Worm (Caenorhabditis elegans) whole organism, mixed stage, embryonic: ENCODE data around the gene idpp-14.

Experiments used
- M03D4.4 ChIP-seq: sonication (generic microtip); optimal IDR thresholded peaks from 2 replicates; lab custom pipeline; 2017; ENCODE audit warnings: mild to moderate bottlenecking, missing genetic modification characterization, missing compliant biosample characterization
- ceh-43 ChIP-seq: fragments of 200-800 bp; sonication (Bioruptor generic); optimal IDR thresholded peaks from 2 replicates; lab custom pipeline; 2018; ENCODE audit warnings: mild to moderate bottlenecking, missing genetic modification characterization, moderate library complexity, missing compliant biosample characterization
- ceh-83 ChIP-seq: fragments of 200-800 bp; sonication (Bioruptor generic); optimal IDR thresholded peaks from 2 replicates; lab custom pipeline; 2018; ENCODE audit warnings: mild to moderate bottlenecking, missing genetic modification characterization, missing compliant biosample characterization
- ces-1 ChIP-seq: fragments of 150-350 bp; optimal IDR thresholded peaks from 2 replicates; lab custom pipeline; 2014; ENCODE audit warnings: missing biosample characterization, missing genetic modification reagents, missing genetic modification characterization
- drap-1 ChIP-seq: fragments of 200-800 bp; sonication (Bioruptor generic); optimal IDR thresholded peaks from 3 replicates; lab custom pipeline; 2018; ENCODE audit warnings: mild to moderate bottlenecking, missing genetic modification characterization, missing compliant biosample characterization
- hlh-1 ChIP-seq: fragments of 150-350 bp; optimal IDR thresholded peaks from 2 replicates; lab custom pipeline; 2014; ENCODE audit warnings: missing biosample characterization, missing genetic modification reagents, missing genetic modification characterization
- lsy-2 ChIP-seq: fragments of 150-350 bp; optimal IDR thresholded peaks from 2 replicates; lab custom pipeline; 2014; ENCODE audit warnings: missing biosample characterization, missing genetic modification characterization
- mab-5 ChIP-seq: fragments of 150-350 bp; optimal IDR thresholded peaks from 2 replicates; lab custom pipeline; 2014; ENCODE audit warnings: missing biosample characterization, missing genetic modification characterization
- mep-1 ChIP-seq: fragments of 150-350 bp; optimal IDR thresholded peaks from 2 replicates; lab custom pipeline; 2017; ENCODE audit warnings: missing biosample characterization, missing genetic modification reagents, missing genetic modification characterization, inconsistent platforms
- mls-2 ChIP-seq: sonication (generic microtip); optimal IDR thresholded peaks from 2 replicates; lab custom pipeline; 2016; ENCODE audit warnings: mild to moderate bottlenecking, missing genetic modification characterization, moderate library complexity, missing compliant biosample characterization
- nhr-12 ChIP-seq: fragments of 150-350 bp; optimal IDR thresholded peaks from 2 replicates; lab custom pipeline; 2014; ENCODE audit warnings: missing biosample characterization, missing genetic modification characterization
- nhr-237 ChIP-seq: fragments of 150-350 bp; optimal IDR thresholded peaks from 2 replicates; lab custom pipeline; 2014; ENCODE audit warnings: missing biosample characterization, missing genetic modification characterization
- nhr-28 ChIP-seq: fragments of 150-350 bp; optimal IDR thresholded peaks from 2 replicates; lab custom pipeline; 2014; ENCODE audit warnings: missing biosample characterization, missing genetic modification characterization
- pha-4 ChIP-seq: fragments of 150-350 bp; optimal IDR thresholded peaks from 2 replicates; lab custom pipeline; 2018; ENCODE audit warnings: missing biosample characterization, missing genetic modification reagents, missing genetic modification characterization
- snpc-4 ChIP-seq: fragments of 150-350 bp; optimal IDR thresholded peaks from 2 replicates; lab custom pipeline; 2014; ENCODE audit warnings: missing biosample characterization, missing genetic modification characterization
- sptf-1 ChIP-seq: sonication (generic microtip); optimal IDR thresholded peaks from 2 replicates; lab custom pipeline; 2017; ENCODE audit warnings: mild to moderate bottlenecking, missing genetic modification characterization, moderate library complexity, missing compliant biosample characterization
- tbx-8 ChIP-seq: fragments of 200-800 bp; sonication (Bioruptor generic); optimal IDR thresholded peaks from 2 replicates; lab custom pipeline; 2018; ENCODE audit warnings: mild to moderate bottlenecking, missing genetic modification characterization, moderate library complexity, missing compliant biosample characterization
- unc-120 ChIP-seq: sonication (generic microtip); optimal IDR thresholded peaks from 2 replicates; lab custom pipeline; 2017; ENCODE audit warnings: missing genetic modification characterization, missing compliant biosample characterization; ENCODE audit not compliant: poor library complexity, severe bottlenecking
- unc-62 ChIP-seq: fragments of 150-350 bp; optimal IDR thresholded peaks from 2 replicates; lab custom pipeline; 2014; ENCODE audit warnings: missing biosample characterization, missing genetic modification reagents, missing genetic modification characterization
- zip-8 ChIP-seq: fragments of 150-350 bp; optimal IDR thresholded peaks from 2 replicates; lab custom pipeline; 2014; ENCODE audit warnings: missing biosample characterization, missing genetic modification characterization

idpp-14 gene

ce11 chrX:16124794-16125193 lies 42.6 kb downstream of the idpp-14 start:
- TF ChIP-seq nhr-237 (tag; lab: Kevin White, UChicago) (no peak), zip-8 (no peak), ceh-43 (GFP tag; lab: Kevin White, UChicago) (no peak), lsy-2 (tag; lab: Kevin White, UChicago) (no peak), hlh-1 (tag; lab: Kevin White, UChicago) (no peak), mab-5 (no peak), ces-1 (no peak)

DNA sequence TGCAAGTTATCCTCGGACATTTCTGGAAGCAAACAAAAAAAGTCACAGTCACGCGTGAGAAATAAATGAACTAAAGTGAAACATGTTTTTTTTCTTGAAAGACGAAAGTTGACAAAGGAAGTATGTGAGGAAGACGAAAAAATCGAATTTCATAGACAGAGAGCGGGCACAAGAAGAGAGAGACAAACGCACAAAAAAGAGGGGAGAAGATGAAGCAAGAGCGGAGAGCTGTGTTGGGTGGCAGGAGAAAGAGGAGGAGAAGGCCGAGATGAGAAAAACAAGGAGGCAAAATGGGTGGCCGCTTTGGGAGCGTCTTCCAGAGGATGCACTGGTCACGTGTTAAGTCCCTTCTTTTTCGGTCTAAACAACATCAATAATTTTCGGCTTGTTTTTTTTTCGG lies 46.6 kb downstream of the idpp-14 start, which contains the start of gene ZK1073.1:
Gene ZK1073.1 (minus strand): TSS at position 72 of the 400 bp plus-strand sequence.
- TF ChIP-seq M03D4.4 (tag; lab: Kevin White, UChicago) (no peak), lsy-2 (tag; lab: Kevin White, UChicago) (no peak), ces-1 (peak; percentile 64), unc-120 (tag; lab: Kevin White, UChicago) (peak; percentile 34), snpc-4 (no peak), pha-4 (tag; lab: Kevin White, UChicago) (no peak), ceh-43 (GFP tag; lab: Kevin White, UChicago) (no peak), hlh-1 (tag; lab: Kevin White, UChicago) (no peak), unc-62 (GFP tag; lab: Kevin White, UChicago) (no peak), mep-1 (tag; lab: Kevin White, UChicago) (no peak), nhr-12 (tag; lab: Kevin White, UChicago) (no peak), sptf-1 (peak; percentile 12)
- TF ChIP-seq, all 35 proteins: peak for 3

DNA sequence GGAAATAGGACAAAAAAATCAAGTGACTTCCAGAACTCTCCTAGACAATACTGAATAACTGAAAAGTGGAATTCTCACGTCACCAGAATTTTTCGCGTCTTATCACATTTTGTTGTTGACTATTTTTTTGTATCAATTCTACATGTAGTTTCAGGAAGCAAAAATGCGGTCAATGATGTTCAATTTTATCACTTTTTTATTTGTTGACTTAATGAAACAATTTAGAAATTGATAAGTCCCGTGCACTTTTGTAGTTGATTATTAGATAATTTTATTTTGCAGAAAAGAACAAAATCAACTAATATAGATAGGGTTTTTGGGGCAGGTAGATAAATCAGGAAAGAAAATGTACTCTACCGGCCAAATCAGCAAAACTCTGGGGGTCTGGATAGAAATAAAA lies 48.1 kb downstream of the idpp-14 start:
- TF ChIP-seq drap-1, result no peak
- TF ChIP-seq tbx-8 (GFP tag; lab: Kevin White, UChicago), result no peak
- TF ChIP-seq mab-5, result no peak

ce11 chrX:16131044-16131443 lies 48.9 kb downstream of the idpp-14 start:
- TF ChIP-seq pha-4 (tag; lab: Kevin White, UChicago) (peak; percentile 0), nhr-237 (tag; lab: Kevin White, UChicago) (no peak), M03D4.4 (tag; lab: Kevin White, UChicago) (peak; percentile 44)
- TF ChIP-seq, all 35 proteins: peak for 2

DNA sequence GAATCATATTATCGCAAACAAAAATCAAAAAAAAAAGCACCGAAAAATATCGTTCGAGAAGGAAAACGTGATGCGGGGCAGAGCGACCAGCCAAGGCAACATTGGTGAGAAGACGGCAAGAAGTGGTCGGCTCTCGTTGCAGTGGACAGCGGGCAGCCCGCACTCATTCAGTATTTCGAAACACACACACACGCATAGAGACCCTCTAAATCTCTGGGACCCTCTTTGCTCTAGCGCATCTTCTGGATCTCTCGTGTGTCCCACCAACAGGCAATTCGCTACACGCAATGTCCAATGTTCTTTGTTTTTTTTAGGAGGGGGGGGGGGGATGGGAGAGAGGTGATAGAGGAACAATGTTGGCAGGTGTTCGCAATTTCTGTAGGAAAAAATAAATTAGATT lies 51.7 kb downstream of the idpp-14 start:
- TF ChIP-seq nhr-28 (tag; lab: Kevin White, UChicago) (no peak), mab-5 (no peak), hlh-1 (tag; lab: Kevin White, UChicago) (peak; percentile 49), tbx-8 (GFP tag; lab: Kevin White, UChicago) (no peak), unc-120 (tag; lab: Kevin White, UChicago) (no peak), drap-1 (peak; percentile 10), snpc-4 (no peak), mls-2 (tag; lab: Kevin White, UChicago) (peak; percentile 35), zip-8 (no peak), ceh-83 (GFP tag; lab: Kevin White, UChicago) (no peak), sptf-1 (peak; percentile 50)
